Worm (Caenorhabditis elegans) whole organism, L2 larva: ENCODE data around the gene pas-7.

ENCODE experiments used
- C34F6.9 ChIP-seq: fragments of 150-350 bp; optimal IDR thresholded peaks from 2 replicates; lab custom pipeline; 2014; ENCODE audit warnings: missing biosample characterization, missing genetic modification characterization
- F13H6.1 ChIP-seq: sonication (generic microtip); optimal IDR thresholded peaks from 2 replicates; lab custom pipeline; 2016; ENCODE audit warnings: missing genetic modification characterization, missing compliant biosample characterization
- R02D3.7 ChIP-seq: fragments of 150-350 bp; optimal IDR thresholded peaks from 2 replicates; lab custom pipeline; 2014; ENCODE audit warnings: missing biosample characterization, missing genetic modification characterization
- ZK546.5 ChIP-seq: sonication (generic microtip); optimal IDR thresholded peaks from 2 replicates; lab custom pipeline; 2017; ENCODE audit warnings: missing biosample characterization, missing genetic modification characterization
- aly-2 ChIP-seq: fragments of 150-350 bp; optimal IDR thresholded peaks from 2 replicates; lab custom pipeline; 2014; ENCODE audit warnings: missing biosample characterization, missing genetic modification characterization
- ama-1 ChIP-seq: fragments of 150-350 bp; optimal IDR thresholded peaks from 2 replicates; lab custom pipeline; 2018; ENCODE audit warnings: inconsistent platforms
- blmp-1 ChIP-seq: sonication (generic microtip); optimal IDR thresholded peaks from 2 replicates; lab custom pipeline; 2017; ENCODE audit warnings: missing genetic modification characterization, mild to moderate bottlenecking, missing compliant biosample characterization, antibody characterized with exemption, moderate library complexity; ENCODE audit not compliant: insufficient read depth
- ceh-16 ChIP-seq: fragments of 150-350 bp; optimal IDR thresholded peaks from 2 replicates; lab custom pipeline; 2014; ENCODE audit warnings: missing biosample characterization, missing genetic modification characterization
- crh-2 ChIP-seq: sonication (generic microtip); optimal IDR thresholded peaks from 2 replicates; lab custom pipeline; 2017; ENCODE audit warnings: missing biosample characterization, missing genetic modification characterization
- dmd-4 ChIP-seq: sonication (generic microtip); optimal IDR thresholded peaks from 2 replicates; lab custom pipeline; 2017; ENCODE audit warnings: missing biosample characterization, missing genetic modification characterization
- egl-27 ChIP-seq: sonication (generic microtip); optimal IDR thresholded peaks from 3 replicates; lab custom pipeline; 2017; ENCODE audit warnings: missing biosample characterization, missing genetic modification reagents, missing genetic modification characterization
- gmeb-1 ChIP-seq: fragments of 150-350 bp; optimal IDR thresholded peaks from 2 replicates; lab custom pipeline; 2014; ENCODE audit warnings: missing biosample characterization, missing genetic modification characterization
- lin-11 ChIP-seq: fragments of 150-350 bp; sonication (generic microtip); optimal IDR thresholded peaks from 2 replicates; lab custom pipeline; 2014; ENCODE audit warnings: missing biosample characterization, missing genetic modification characterization, inconsistent platforms, mixed read lengths
- lin-39 ChIP-seq: fragments of 150-350 bp; optimal IDR thresholded peaks from 2 replicates; lab custom pipeline; 2014; ENCODE audit warnings: missing biosample characterization, missing genetic modification reagents, missing genetic modification characterization
- lsy-2 ChIP-seq, 2 experiments: fragments of 150-350 bp in 1 of 2; sonication (generic microtip) in 1 of 2; optimal IDR thresholded peaks; 2 replicates each; lab custom pipeline; 2014 to 2017; ENCODE audit warnings: missing biosample characterization in 2 of 2, missing genetic modification characterization in 2 of 2
- mab-5 ChIP-seq: fragments of 150-350 bp; optimal IDR thresholded peaks from 2 replicates; lab custom pipeline; 2014; ENCODE audit warnings: missing biosample characterization, missing genetic modification characterization
- mbf-1 ChIP-seq: sonication (generic microtip); optimal IDR thresholded peaks from 2 replicates; lab custom pipeline; 2017; ENCODE audit warnings: missing biosample characterization, missing genetic modification characterization
- nhr-10 ChIP-seq: sonication (generic microtip); optimal IDR thresholded peaks from 2 replicates; lab custom pipeline; 2017; ENCODE audit warnings: missing biosample characterization, missing genetic modification characterization
- nhr-11 ChIP-seq: fragments of 150-350 bp; optimal IDR thresholded peaks from 2 replicates; lab custom pipeline; 2014; ENCODE audit warnings: missing biosample characterization, missing genetic modification characterization
- nhr-129 ChIP-seq: fragments of 150-350 bp; optimal IDR thresholded peaks from 2 replicates; lab custom pipeline; 2014; ENCODE audit warnings: missing biosample characterization, missing genetic modification characterization
- nhr-23 ChIP-seq: fragments of 150-350 bp; optimal IDR thresholded peaks from 2 replicates; lab custom pipeline; 2014; ENCODE audit warnings: missing biosample characterization, missing genetic modification reagents, missing genetic modification characterization
- nhr-25 ChIP-seq: fragments of 150-350 bp; sonication (generic microtip); optimal IDR thresholded peaks from 3 replicates; lab custom pipeline; 2014; ENCODE audit warnings: missing biosample characterization, missing genetic modification characterization
- nhr-77 ChIP-seq: fragments of 150-350 bp; optimal IDR thresholded peaks from 2 replicates; lab custom pipeline; 2014; ENCODE audit warnings: missing biosample characterization, missing genetic modification characterization
- peb-1 ChIP-seq: fragments of 150-350 bp; optimal IDR thresholded peaks from 2 replicates; lab custom pipeline; 2014; ENCODE audit warnings: missing biosample characterization, missing genetic modification characterization
- skn-1 ChIP-seq: sonication (generic microtip); optimal IDR thresholded peaks from 2 replicates; lab custom pipeline; 2017; ENCODE audit warnings: missing biosample characterization, missing genetic modification characterization
- sma-9 ChIP-seq, 2 experiments: fragments of 150-350 bp in 1 of 2; sonication (generic microtip) in 1 of 2; optimal IDR thresholded peaks; 2 replicates each; lab custom pipeline; 2014 to 2016; ENCODE audit warnings: missing genetic modification characterization in 2 of 2, mild to moderate bottlenecking in 1 of 2, missing biosample characterization in 1 of 2, missing compliant biosample characterization in 1 of 2, missing genetic modification reagents in 1 of 2, moderate library complexity in 1 of 2
- snpc-4 ChIP-seq: fragments of 150-350 bp; optimal IDR thresholded peaks from 2 replicates; lab custom pipeline; 2014; ENCODE audit warnings: missing biosample characterization, missing genetic modification characterization
- unc-39 ChIP-seq: fragments of 150-350 bp; optimal IDR thresholded peaks from 2 replicates; lab custom pipeline; 2014; ENCODE audit warnings: missing biosample characterization, missing genetic modification characterization
- unc-55 ChIP-seq: fragments of 150-350 bp; sonication (generic microtip); optimal IDR thresholded peaks from 3 replicates; lab custom pipeline; 2014; ENCODE audit warnings: missing biosample characterization, missing genetic modification reagents, missing genetic modification characterization
- unc-62 ChIP-seq: fragments of 150-350 bp; optimal IDR thresholded peaks from 2 replicates; lab custom pipeline; 2014; ENCODE audit warnings: missing biosample characterization, missing genetic modification reagents, missing genetic modification characterization
- zag-1 ChIP-seq: fragments of 150-350 bp; optimal IDR thresholded peaks from 2 replicates; lab custom pipeline; 2014; ENCODE audit warnings: missing biosample characterization, missing genetic modification characterization
- ztf-1 ChIP-seq: fragments of 200-800 bp; sonication (Bioruptor generic); conservative IDR thresholded peaks from 2 replicates; pipeline ENCODE4 v1.3.6; 2022; ENCODE audit warnings: missing genetic modification characterization, missing compliant biosample characterization
- ztf-4 ChIP-seq: fragments of 150-350 bp; optimal IDR thresholded peaks from 2 replicates; lab custom pipeline; 2014; ENCODE audit warnings: missing biosample characterization, missing genetic modification characterization

pas-7 gene

DNA sequence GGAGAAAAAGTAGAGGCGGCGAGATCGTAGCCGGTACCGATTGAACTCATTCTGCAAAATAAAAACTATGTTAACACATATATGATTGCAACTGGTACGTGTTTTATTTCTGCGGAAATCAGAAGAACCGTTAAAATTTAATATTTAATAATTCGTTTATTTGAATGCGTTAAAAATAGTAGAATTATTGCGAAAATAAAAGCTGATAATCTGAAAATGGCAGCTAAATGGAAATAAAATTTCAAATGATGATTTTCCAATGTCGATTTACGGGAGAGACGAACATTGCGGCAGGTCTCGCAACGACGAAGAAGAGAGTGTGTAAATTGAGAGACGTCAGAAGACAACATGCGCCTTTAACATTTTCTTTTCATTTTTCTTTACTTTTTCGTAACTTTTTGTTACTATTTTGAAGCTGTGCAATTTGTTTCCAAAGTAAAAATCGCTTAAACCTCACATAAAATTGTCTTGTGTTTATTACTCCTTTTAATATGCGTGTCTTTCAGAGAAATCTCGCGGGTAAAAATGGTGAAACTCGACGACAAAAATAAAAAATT lies at the start of gene pas-7, which contains the start of gene puf-12:
Gene pas-7 (minus strand): TSS at position 51 of the 557 bp plus-strand sequence.
Gene puf-12 (plus strand): TSS at position 507 of the 557 bp plus-strand sequence.
- TF ChIP-seq lsy-2 (tag; optimal IDR thresholded peaks at IDR 0.05; lab: Kevin White, UChicago) = peak in 1 of 2 experiments; percentile 77
- TF ChIP-seq skn-1 = peak; percentile 63
- peak; percentile 5 for TF ChIP-seq R02D3.7 (tag; lab: Kevin White, UChicago)
- TF ChIP-seq peb-1 (tag; lab: Kevin White, UChicago) = no peak
- TF ChIP-seq nhr-129 = peak; percentile 59
- peak; percentile 65 for TF ChIP-seq C34F6.9 (tag; lab: Kevin White, UChicago)
- TF ChIP-seq zag-1 = no peak
- TF ChIP-seq unc-55 = peak; percentile 67

DNA sequence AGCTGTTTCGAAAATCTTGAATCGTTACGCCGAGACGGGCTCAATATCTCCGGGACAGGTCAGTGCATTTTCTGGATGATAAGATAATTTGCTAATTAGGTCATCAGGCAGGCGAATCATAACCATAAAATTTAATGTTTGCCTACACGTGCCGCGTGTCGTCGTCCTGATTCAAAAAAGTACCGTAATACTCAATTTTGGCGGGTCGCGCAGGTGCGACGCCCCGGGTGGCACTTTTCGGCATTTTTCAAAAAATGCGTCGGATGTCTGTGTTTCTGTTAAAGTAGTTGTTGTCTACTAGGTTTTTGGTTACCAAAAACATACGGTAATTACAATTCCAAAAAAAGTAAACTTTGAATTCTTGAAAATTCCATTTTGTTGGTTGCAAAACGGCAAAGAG lies 47.8 kb upstream of the pas-7 start:
- no peak for TF ChIP-seq F13H6.1
- no peak for TF ChIP-seq nhr-23 (tag; lab: Kevin White, UChicago)
- no peak for TF ChIP-seq unc-39 (tag; lab: Kevin White, UChicago)
- no peak for TF ChIP-seq crh-2 (tag; lab: Kevin White, UChicago)
- no peak for TF ChIP-seq snpc-4
- no peak for TF ChIP-seq ama-1
- no peak for TF ChIP-seq gmeb-1 (tag; lab: Kevin White, UChicago)
- TF ChIP-seq blmp-1 = no peak
- no peak for TF ChIP-seq zag-1
- TF ChIP-seq peb-1 (tag; lab: Kevin White, UChicago) = no peak
- no peak for TF ChIP-seq ceh-16 (tag; lab: Kevin White, UChicago)
- no peak for TF ChIP-seq ztf-1
- no peak for TF ChIP-seq sma-9 (GFP tag; optimal IDR thresholded peaks at IDR 0.05; lab: Kevin White, UChicago)
- no peak for TF ChIP-seq sma-9 (tag; optimal IDR thresholded peaks at IDR 0.05; lab: Kevin White, UChicago)
- TF ChIP-seq nhr-77 (tag; lab: Kevin White, UChicago) = no peak
- TF ChIP-seq skn-1 = no peak
- TF ChIP-seq nhr-129 = no peak
- no peak for TF ChIP-seq mab-5 (tag; lab: Kevin White, UChicago)
- TF ChIP-seq ZK546.5 (tag; lab: Kevin White, UChicago) = no peak

DNA sequence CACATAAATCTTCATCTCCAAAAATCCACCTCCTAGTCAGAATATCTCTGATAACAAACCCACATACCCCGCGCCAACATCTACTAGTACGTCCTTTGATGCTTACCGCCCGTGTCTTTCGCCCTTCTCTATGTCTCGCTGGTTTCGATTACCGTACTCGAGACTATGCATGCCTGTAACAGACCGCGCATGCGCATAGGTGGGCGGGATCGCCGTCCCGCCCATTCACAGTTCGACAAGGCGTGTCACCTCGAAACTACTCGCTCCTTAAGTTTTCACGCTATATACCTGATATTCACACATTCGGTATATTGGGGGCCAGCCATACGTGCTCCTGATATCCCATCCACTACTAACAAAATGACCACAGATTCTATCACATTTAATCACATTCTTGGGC lies 46.8 kb upstream of the pas-7 start, which contains the start of gene pax-3:
Gene pax-3 (plus strand): TSS at position 83 of the 400 bp plus-strand sequence.
- TF ChIP-seq mab-5 (tag; lab: Kevin White, UChicago) (no peak), ztf-4 (tag; lab: Kevin White, UChicago) (no peak), nhr-10 (no peak), C34F6.9 (tag; lab: Kevin White, UChicago) (no peak), blmp-1 (no peak), R02D3.7 (tag; lab: Kevin White, UChicago) (no peak), nhr-25 (no peak), dmd-4 (tag; lab: Kevin White, UChicago) (no peak), nhr-11 (tag; lab: Kevin White, UChicago) (no peak), nhr-23 (tag; lab: Kevin White, UChicago) (no peak), unc-62 (GFP tag; lab: Kevin White, UChicago) (no peak), crh-2 (tag; lab: Kevin White, UChicago) (no peak), unc-55 (no peak), aly-2 (tag; lab: Kevin White, UChicago) (no peak), egl-27 (no peak)

DNA sequence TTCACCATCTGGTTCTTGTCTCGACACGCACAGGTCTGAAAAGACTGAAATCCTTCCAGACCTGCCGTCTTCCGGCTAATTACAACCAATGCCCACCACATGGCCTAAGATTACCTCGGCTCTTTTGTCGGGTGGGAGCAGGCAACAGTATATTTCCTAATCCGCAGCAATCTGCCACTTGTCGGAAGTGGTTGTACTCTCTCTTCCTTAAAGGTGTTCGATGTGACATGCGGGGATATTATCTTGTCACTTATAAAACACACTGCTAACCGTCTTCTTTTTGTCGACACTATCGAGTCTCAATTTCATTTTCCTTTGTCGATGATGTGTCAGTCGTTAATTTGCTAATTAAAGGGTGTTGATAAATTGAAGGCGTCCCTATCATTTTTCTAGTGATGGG lies 44.4 kb upstream of the pas-7 start, which contains the start of gene F27E5.3:
Gene F27E5.3 (minus strand): TSS at position 101 of the 400 bp plus-strand sequence.
- TF ChIP-seq sma-9 (GFP tag; optimal IDR thresholded peaks at IDR 0.05; lab: Kevin White, UChicago) = no peak
- no peak for TF ChIP-seq sma-9 (tag; optimal IDR thresholded peaks at IDR 0.05; lab: Kevin White, UChicago)
- TF ChIP-seq lsy-2 (tag; optimal IDR thresholded peaks at IDR 0.05; lab: Kevin White, UChicago) = no peak
- no peak for TF ChIP-seq peb-1 (tag; lab: Kevin White, UChicago)
- no peak for TF ChIP-seq aly-2 (tag; lab: Kevin White, UChicago)
- TF ChIP-seq lin-11 = no peak
- no peak for TF ChIP-seq gmeb-1 (tag; lab: Kevin White, UChicago)
- no peak for TF ChIP-seq nhr-25
- TF ChIP-seq mbf-1 (tag; lab: Kevin White, UChicago) = no peak
- no peak for TF ChIP-seq dmd-4 (tag; lab: Kevin White, UChicago)
- TF ChIP-seq mab-5 (tag; lab: Kevin White, UChicago) = no peak
- no peak for TF ChIP-seq nhr-77 (tag; lab: Kevin White, UChicago)
- no peak for TF ChIP-seq lin-39 (tag; lab: Kevin White, UChicago)
